Worm (Caenorhabditis elegans): ENCODE measurements around the gene gly-12.

DNA sequence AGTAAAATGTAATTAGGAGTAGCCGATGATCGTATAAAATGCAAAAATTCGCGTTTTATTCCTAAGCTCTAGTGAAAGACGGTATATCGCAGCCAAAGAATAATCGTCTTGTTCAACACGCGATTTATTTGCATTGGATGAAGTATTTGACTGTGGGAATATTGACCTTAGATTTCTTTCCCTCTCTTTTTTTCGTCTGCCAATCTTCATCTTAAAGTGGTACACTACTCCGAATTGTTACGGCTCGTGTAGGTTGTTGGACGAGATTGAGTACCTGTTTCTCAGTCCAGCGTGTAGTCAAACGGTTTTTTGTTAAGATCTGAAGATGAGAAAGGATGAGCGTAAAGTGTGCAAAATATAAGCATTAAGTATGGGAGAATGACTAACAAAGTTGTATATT, 20.9 kb downstream of the gly-12 start, which contains the start of gene lgc-11:
- TF ChIP-seq him-1 (tag; optimal IDR thresholded peaks at IDR 0.05) (no peak), W03F9.2 (tag; optimal IDR thresholded peaks at IDR 0.05) (no peak)
